Worm (Caenorhabditis elegans): ENCODE measurements around the gene kbp-2.
A peak's percentile ranks its signal among the peaks of the same experiment; 100 is the strongest.

Gene kbp-2

ce11 chrIII:4930154-4930679, 26.5 kb upstream of the kbp-2 start, which contains the start of gene set-2 (continued):
- TF ChIP-seq elt-3 (tag; optimal IDR thresholded peaks at IDR 0.05) (no peak), tlp-1 (tag; optimal IDR thresholded peaks at IDR 0.05) (no peak), lin-35 (GFP tag; optimal IDR thresholded peaks at IDR 0.05) (peak; percentile 95 to 96), xbp-1 (tag; optimal IDR thresholded peaks at IDR 0.05) (peak; percentile 75), fkh-4 (tag; optimal IDR thresholded peaks at IDR 0.05; ENCODE audit: borderline replicate concordance) (peak; percentile 79), elt-2 (tag; optimal IDR thresholded peaks at IDR 0.05) (peak; percentile 1), dsc-1 (tag; optimal IDR thresholded peaks at IDR 0.05) (peak; percentile 69), unc-130 (tag; optimal IDR thresholded peaks at IDR 0.05) (no peak), zag-1 (tag; optimal IDR thresholded peaks at IDR 0.05) (no peak), C34B4.2 (tag; optimal IDR thresholded peaks at IDR 0.05) (no peak), fkh-8 (tag; optimal IDR thresholded peaks at IDR 0.05) (peak; percentile 62), lsy-2 (tag; optimal IDR thresholded peaks at IDR 0.05) (peak; percentile 62 to 76), nhr-11 (tag; optimal IDR thresholded peaks at IDR 0.05) (no peak), ama-1 (optimal IDR thresholded peaks at IDR 0.05) (no peak), ztf-4 (tag; optimal IDR thresholded peaks at IDR 0.05) (no peak), nhr-85 (tag) (peak; percentile 87), pqm-1 (tag; optimal IDR thresholded peaks at IDR 0.05) (no peak), vab-15 (tag; optimal IDR thresholded peaks at IDR 0.05) (no peak), ceh-82 (tag; optimal IDR thresholded peaks at IDR 0.05) (peak; percentile 16 to 44 (median 27)), efl-3 (GFP tag; optimal IDR thresholded peaks at IDR 0.05) (no peak), hlh-17 (GFP tag; optimal IDR thresholded peaks at IDR 0.05; ENCODE audit: borderline replicate concordance) (no peak), Y116A8C.19 (tag; optimal IDR thresholded peaks at IDR 0.05; ENCODE audit: borderline replicate concordance) (peak; percentile 28), ceh-90 (tag; optimal IDR thresholded peaks at IDR 0.05) (peak; percentile 91), nhr-20 (tag; optimal IDR thresholded peaks at IDR 0.05) (peak; percentile 65), pax-3 (tag; optimal IDR thresholded peaks at IDR 0.05) (peak; percentile 78), sox-4 (tag; optimal IDR thresholded peaks at IDR 0.05) (peak; percentile 70), tbx-2 (tag; optimal IDR thresholded peaks at IDR 0.05) (peak; percentile 85), irx-1 (tag; optimal IDR thresholded peaks at IDR 0.05) (peak; percentile 87), isw-1 (GFP tag; IDR thresholded peaks at IDR 0.05) (peak; percentile 70), unc-86 (tag; optimal IDR thresholded peaks at IDR 0.05) (peak; percentile 25), nhr-237 (tag; optimal IDR thresholded peaks at IDR 0.05) (no peak), alr-1 (tag; optimal IDR thresholded peaks at IDR 0.05; ENCODE audit: borderline replicate concordance) (no peak), ceh-63 (GFP tag; optimal IDR thresholded peaks at IDR 0.05) (no peak), efl-1 (optimal IDR thresholded peaks at IDR 0.05) (peak; percentile 93 to 95), efl-1 (GFP tag; optimal IDR thresholded peaks at IDR 0.05 in 1 of 2) (peak; percentile 93 to 99), ceh-88 (GFP tag; IDR thresholded peaks at IDR 0.05) (no peak), ztf-11 (tag; optimal IDR thresholded peaks at IDR 0.05) (peak in 1 of 2 experiments; percentile 88), skn-1 (tag; optimal IDR thresholded peaks at IDR 0.05) (peak; percentile 54), ces-1 (GFP tag; optimal IDR thresholded peaks at IDR 0.05) (no peak), snpc-4 (tag; optimal IDR thresholded peaks at IDR 0.05) (peak; percentile 38), nhr-47 (tag; optimal IDR thresholded peaks at IDR 0.05) (peak; percentile 81), C04F5.9 (tag; optimal IDR thresholded peaks at IDR 0.05) (peak; percentile 47), egl-27 (tag; optimal IDR thresholded peaks at IDR 0.05) (no peak), nhr-84 (tag; optimal IDR thresholded peaks at IDR 0.05) (no peak), egl-13 (tag; optimal IDR thresholded peaks at IDR 0.05) (peak; percentile 73), nhr-28 (tag; optimal IDR thresholded peaks at IDR 0.05) (no peak), hpl-2 (GFP tag; optimal IDR thresholded peaks at IDR 0.05) (no peak), unc-98 (GFP tag; IDR thresholded peaks at IDR 0.05) (peak; percentile 81), unc-30 (tag; optimal IDR thresholded peaks at IDR 0.05) (no peak), hlh-4 (tag; optimal IDR thresholded peaks at IDR 0.05) (no peak), rnt-1 (tag; optimal IDR thresholded peaks at IDR 0.05) (peak; percentile 97)

Data from whole organism, L1 larva.